Worm (Caenorhabditis elegans) whole organism, L1 larva: ENCODE results near the gene F09G8.10.
A peak's percentile ranks its signal among the peaks of the same experiment; 100 is the strongest.

ENCODE experiments used
- C04F5.9 ChIP-seq: sonication (generic microtip); optimal IDR thresholded peaks from 2 replicates; lab custom pipeline; 2016; ENCODE audit warnings: missing genetic modification characterization, missing compliant biosample characterization
- F16B12.6 ChIP-seq: fragments of 150-350 bp; optimal IDR thresholded peaks from 2 replicates; lab custom pipeline; 2014; ENCODE audit warnings: missing biosample characterization, missing genetic modification characterization
- aha-1 ChIP-seq: fragments of 150-350 bp; optimal IDR thresholded peaks from 2 replicates; lab custom pipeline; 2014; ENCODE audit warnings: missing biosample characterization, missing genetic modification characterization
- alr-1 ChIP-seq: fragments of 200-800 bp; sonication (Bioruptor generic); optimal IDR thresholded peaks from 2 replicates; lab custom pipeline; 2018; ENCODE audit warnings: borderline replicate concordance, mild to moderate bottlenecking, missing genetic modification characterization, missing compliant biosample characterization
- aly-2 ChIP-seq: fragments of 150-350 bp; optimal IDR thresholded peaks from 2 replicates; lab custom pipeline; 2014; ENCODE audit warnings: missing biosample characterization, missing genetic modification characterization
- blmp-1 ChIP-seq: fragments of 150-350 bp; optimal IDR thresholded peaks from 2 replicates; lab custom pipeline; 2014; ENCODE audit warnings: missing biosample characterization, missing genetic modification characterization
- ceh-63 ChIP-seq: fragments of 200-800 bp; sonication (Bioruptor generic); optimal IDR thresholded peaks from 2 replicates; lab custom pipeline; 2018; ENCODE audit warnings: mild to moderate bottlenecking, missing genetic modification characterization, missing compliant biosample characterization
- ceh-88 ChIP-seq: fragments of 200-800 bp; sonication (Bioruptor generic); IDR thresholded peaks from 2 replicates; pipeline ENCODE4 v1.3.6; 2022; ENCODE audit warnings: missing genetic modification characterization, missing compliant biosample characterization
- ces-1 ChIP-seq: fragments of 150-350 bp; optimal IDR thresholded peaks from 2 replicates; lab custom pipeline; 2014; ENCODE audit warnings: missing biosample characterization, missing genetic modification reagents, missing genetic modification characterization
- dsc-1 ChIP-seq: sonication (generic microtip); optimal IDR thresholded peaks from 2 replicates; lab custom pipeline; 2016; ENCODE audit warnings: mild to moderate bottlenecking, missing genetic modification characterization, missing compliant biosample characterization
- egl-13 ChIP-seq: sonication (generic microtip); optimal IDR thresholded peaks from 2 replicates; lab custom pipeline; 2016; ENCODE audit warnings: missing genotype, missing genetic modification reagents, missing genetic modification characterization, missing compliant biosample characterization
- egl-27 ChIP-seq, 2 experiments: fragments of 150-350 bp in 1 of 2; sonication (generic microtip); optimal IDR thresholded peaks; 3 replicates each; lab custom pipeline; 2017 to 2018; ENCODE audit warnings: missing biosample characterization in 2 of 2, missing genetic modification characterization in 2 of 2, missing genetic modification reagents in 2 of 2
- elt-2 ChIP-seq: sonication (generic microtip); optimal IDR thresholded peaks from 2 replicates; lab custom pipeline; 2016; ENCODE audit warnings: missing genetic modification characterization, mild to moderate bottlenecking, inconsistent platforms, missing compliant biosample characterization, missing genetic modification reagents
- elt-3 ChIP-seq, 6 experiments: fragments of 150-350 bp in 1 of 6; sonication (generic microtip); optimal IDR thresholded peaks; 2 replicates each; lab custom pipeline; 2017 to 2018; ENCODE audit warnings: missing biosample characterization in 6 of 6, missing genetic modification characterization in 6 of 6, inconsistent platforms in 1 of 6
- hlh-17 ChIP-seq: fragments of 200-800 bp; sonication (Bioruptor generic); optimal IDR thresholded peaks from 2 replicates; lab custom pipeline; 2018; ENCODE audit warnings: missing genetic modification characterization, mild to moderate bottlenecking, missing compliant biosample characterization, moderate library complexity, borderline replicate concordance
- hlh-4 ChIP-seq: sonication (generic microtip); optimal IDR thresholded peaks from 2 replicates; lab custom pipeline; 2016; ENCODE audit warnings: mild to moderate bottlenecking, missing genetic modification characterization, missing compliant biosample characterization
- hpl-2 ChIP-seq: fragments of 150-350 bp; optimal IDR thresholded peaks from 2 replicates; lab custom pipeline; 2014; ENCODE audit warnings: missing biosample characterization, missing genetic modification reagents, missing genetic modification characterization
- jun-1 ChIP-seq: fragments of 150-350 bp; optimal IDR thresholded peaks from 2 replicates; lab custom pipeline; 2014; ENCODE audit warnings: missing biosample characterization, missing genetic modification reagents, missing genetic modification characterization
- lin-13 ChIP-seq: fragments of 150-350 bp; optimal IDR thresholded peaks from 2 replicates; lab custom pipeline; 2014; ENCODE audit warnings: missing biosample characterization, missing genetic modification reagents, missing genetic modification characterization
- lin-14 ChIP-seq: fragments of 200-800 bp; sonication (Bioruptor generic); optimal IDR thresholded peaks from 2 replicates; lab custom pipeline; 2018; ENCODE audit warnings: mild to moderate bottlenecking, missing genetic modification characterization, moderate library complexity, missing compliant biosample characterization
- lin-35 ChIP-seq, 2 experiments: fragments of 150-350 bp; optimal IDR thresholded peaks; 2 replicates each; lab custom pipeline; 2014; ENCODE audit warnings: missing biosample characterization in 2 of 2, missing genetic modification characterization in 2 of 2, missing genetic modification reagents in 2 of 2
- lin-39 ChIP-seq: fragments of 150-350 bp; optimal IDR thresholded peaks from 2 replicates; lab custom pipeline; 2014; ENCODE audit warnings: missing biosample characterization, missing genetic modification reagents, missing genetic modification characterization
- lir-3 ChIP-seq: sonication (generic microtip); optimal IDR thresholded peaks from 2 replicates; lab custom pipeline; 2016; ENCODE audit warnings: mild to moderate bottlenecking, missing genetic modification characterization, moderate library complexity, missing compliant biosample characterization; ENCODE audit not compliant: poor library complexity
- mef-2 ChIP-seq: fragments of 150-350 bp; optimal IDR thresholded peaks from 2 replicates; lab custom pipeline; 2014; ENCODE audit warnings: missing biosample characterization, missing genetic modification characterization
- mep-1 ChIP-seq: fragments of 150-350 bp; optimal IDR thresholded peaks from 2 replicates; lab custom pipeline; 2014; ENCODE audit warnings: missing biosample characterization, missing genetic modification characterization
- nhr-20 ChIP-seq: sonication (generic microtip); optimal IDR thresholded peaks from 2 replicates; lab custom pipeline; 2016; ENCODE audit warnings: mild to moderate bottlenecking, missing genetic modification characterization, missing compliant biosample characterization
- nhr-237 ChIP-seq: fragments of 150-350 bp; optimal IDR thresholded peaks from 2 replicates; lab custom pipeline; 2014; ENCODE audit warnings: missing biosample characterization, missing genetic modification characterization
- nhr-28 ChIP-seq: fragments of 150-350 bp; optimal IDR thresholded peaks from 2 replicates; lab custom pipeline; 2014; ENCODE audit warnings: missing biosample characterization, missing genetic modification characterization
- nhr-71 ChIP-seq: sonication (generic microtip); optimal IDR thresholded peaks from 2 replicates; lab custom pipeline; 2016; ENCODE audit warnings: mild to moderate bottlenecking, missing genetic modification characterization, moderate library complexity, missing compliant biosample characterization
- nhr-76 ChIP-seq: sonication (generic microtip); optimal IDR thresholded peaks from 2 replicates; lab custom pipeline; 2017; ENCODE audit warnings: missing biosample characterization, missing genetic modification characterization
- nhr-90 ChIP-seq: sonication (generic microtip); optimal IDR thresholded peaks from 2 replicates; lab custom pipeline; 2016; ENCODE audit warnings: mild to moderate bottlenecking, missing genetic modification characterization, missing compliant biosample characterization; ENCODE audit not compliant: poor library complexity
- rnt-1 ChIP-seq: sonication (generic microtip); optimal IDR thresholded peaks from 2 replicates; lab custom pipeline; 2016; ENCODE audit warnings: mild to moderate bottlenecking, missing genetic modification characterization, moderate library complexity, missing compliant biosample characterization
- skn-1 ChIP-seq: fragments of 150-350 bp; optimal IDR thresholded peaks from 2 replicates; lab custom pipeline; 2014; ENCODE audit warnings: missing biosample characterization, missing genetic modification characterization
- sox-4 ChIP-seq: sonication (generic microtip); optimal IDR thresholded peaks from 2 replicates; lab custom pipeline; 2016; ENCODE audit warnings: missing genetic modification characterization, missing compliant biosample characterization
- sup-37 ChIP-seq: fragments of 200-800 bp; sonication (Bioruptor generic); optimal IDR thresholded peaks from 2 replicates; lab custom pipeline; 2018; ENCODE audit warnings: mild to moderate bottlenecking, missing genetic modification characterization, missing compliant biosample characterization
- tbx-2 ChIP-seq: sonication (generic microtip); optimal IDR thresholded peaks from 2 replicates; lab custom pipeline; 2016; ENCODE audit warnings: missing genetic modification characterization, missing compliant biosample characterization
- tlp-1 ChIP-seq: fragments of 150-350 bp; optimal IDR thresholded peaks from 2 replicates; lab custom pipeline; 2014; ENCODE audit warnings: missing biosample characterization, missing genetic modification characterization
- unc-130 ChIP-seq: fragments of 150-350 bp; optimal IDR thresholded peaks from 2 replicates; lab custom pipeline; 2017; ENCODE audit warnings: missing biosample characterization, missing genetic modification characterization, inconsistent platforms
- unc-86 ChIP-seq: sonication (generic microtip); optimal IDR thresholded peaks from 2 replicates; lab custom pipeline; 2016; ENCODE audit warnings: missing genetic modification characterization, missing compliant biosample characterization
- vab-15 ChIP-seq: sonication (generic microtip); optimal IDR thresholded peaks from 2 replicates; lab custom pipeline; 2017; ENCODE audit warnings: missing genotype, mild to moderate bottlenecking, missing genetic modification characterization, missing compliant biosample characterization
- ztf-11 ChIP-seq, 2 experiments: sonication (generic microtip); optimal IDR thresholded peaks; 2 replicates each; lab custom pipeline; 2016 to 2017; ENCODE audit warnings: missing genetic modification characterization in 2 of 2, missing biosample characterization in 1 of 2, missing compliant biosample characterization in 1 of 2

Gene F09G8.10

ce11 chrIII:8291268-8292032 is 19.5 kb upstream of the F09G8.10 start (continued):
- TF ChIP-seq lir-3 (tag; lab: Kevin White, UChicago): no peak
- TF ChIP-seq ceh-88 (GFP tag; lab: Robert Waterston, UW): no peak
- TF ChIP-seq hlh-4 (tag; lab: Kevin White, UChicago): no peak
- peak in 1 of 2 experiments; percentile 29 for TF ChIP-seq lin-35 (GFP tag; optimal IDR thresholded peaks at IDR 0.05; lab: Kevin White, UChicago)
- TF ChIP-seq egl-13: no peak
- TF ChIP-seq aly-2 (tag; lab: Kevin White, UChicago): no peak
- TF ChIP-seq nhr-76 (tag; lab: Kevin White, UChicago): no peak
- no peak for TF ChIP-seq ceh-63 (GFP tag; lab: Kevin White, UChicago)
- peak; percentile 85 for TF ChIP-seq elt-2
- no peak for TF ChIP-seq alr-1
- no peak for TF ChIP-seq mef-2 (tag; lab: Kevin White, UChicago)
- no peak for TF ChIP-seq lin-39
- TF ChIP-seq unc-130 (tag; lab: Kevin White, UChicago): no peak
- TF ChIP-seq lin-13 (GFP tag; lab: Kevin White, UChicago): no peak
- no peak for TF ChIP-seq egl-27 (tag; optimal IDR thresholded peaks at IDR 0.05; lab: Kevin White, UChicago)
- peak; percentile 23 for TF ChIP-seq mep-1 (tag; lab: Kevin White, UChicago)
- no peak for TF ChIP-seq skn-1 (tag; lab: Kevin White, UChicago)
- TF ChIP-seq hpl-2 (GFP tag; lab: Kevin White, UChicago): no peak
- peak; percentile 12 for TF ChIP-seq lin-14 (GFP tag; lab: Kevin White, UChicago)
- no peak for TF ChIP-seq sup-37 (GFP tag; lab: Kevin White, UChicago)
- no peak for TF ChIP-seq nhr-90 (tag; lab: Kevin White, UChicago)
- TF ChIP-seq nhr-20 (tag; lab: Kevin White, UChicago): no peak
- TF ChIP-seq blmp-1 (tag; lab: Kevin White, UChicago): peak; percentile 84
- TF ChIP-seq nhr-71: no peak
- TF ChIP-seq nhr-28 (tag; lab: Kevin White, UChicago): no peak
- TF ChIP-seq nhr-237: no peak
- TF ChIP-seq sox-4: no peak
- TF ChIP-seq aha-1 (tag; lab: Kevin White, UChicago): no peak
- no peak for TF ChIP-seq ztf-11 (tag; optimal IDR thresholded peaks at IDR 0.05; lab: Kevin White, UChicago)
- TF ChIP-seq unc-86 (tag; lab: Kevin White, UChicago): no peak
- no peak for TF ChIP-seq F16B12.6 (tag; lab: Kevin White, UChicago)
- TF ChIP-seq elt-3 (tag; optimal IDR thresholded peaks at IDR 0.05; lab: Kevin White, UChicago): peak in 1 of 6 experiments; percentile 33

DNA sequence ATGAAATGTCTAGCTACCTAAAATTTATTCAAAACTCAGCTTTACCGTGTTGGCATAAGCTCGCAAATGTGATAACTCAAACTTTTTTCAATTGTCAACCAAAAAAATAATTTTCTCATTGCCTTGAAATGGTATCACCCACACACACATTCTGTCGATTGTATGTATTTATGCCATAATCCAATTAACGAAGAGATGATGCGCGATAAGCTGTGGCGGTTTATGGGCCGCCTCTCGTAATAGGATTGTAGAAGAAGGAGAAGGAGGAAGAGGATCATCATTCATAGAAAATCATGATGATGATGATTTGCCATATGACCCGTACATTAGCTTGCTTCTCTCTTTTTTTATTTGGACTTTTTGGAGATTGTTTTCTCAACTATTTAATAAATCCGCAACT is 17.2 kb upstream of the F09G8.10 start:
- peak; percentile 36 for TF ChIP-seq blmp-1 (tag; lab: Kevin White, UChicago)
- TF ChIP-seq rnt-1: no peak
- no peak for TF ChIP-seq ces-1 (GFP tag; lab: Kevin White, UChicago)
- peak; percentile 29 for TF ChIP-seq dsc-1 (tag; lab: Kevin White, UChicago)
- TF ChIP-seq tbx-2: no peak
- no peak for TF ChIP-seq hpl-2 (GFP tag; lab: Kevin White, UChicago)
- TF ChIP-seq hlh-17 (GFP tag; lab: Kevin White, UChicago): no peak
- no peak for TF ChIP-seq jun-1 (tag; lab: Kevin White, UChicago)
- no peak for TF ChIP-seq C04F5.9 (tag; lab: Kevin White, UChicago)
- TF ChIP-seq vab-15: no peak
- TF ChIP-seq tlp-1 (tag; lab: Kevin White, UChicago): no peak
- TF ChIP-seq nhr-76 (tag; lab: Kevin White, UChicago): no peak
